Fruit fly (Drosophila melanogaster): ENCODE data around the gene Arfrp1.

- TF ChIP-seq gl (tag; optimal IDR thresholded peaks at IDR 0.05) (no peak), CG8301 (tag; optimal IDR thresholded peaks at IDR 0.05) (peak; percentile 41)
Measured at dm6 chrX:9109072-9109844, 2.4 kb downstream of the Arfrp1 start.

Measured in whole organism, pupa.